Worm (Caenorhabditis elegans) whole organism, L2 larva: ENCODE results near the gene Y66A7A.4.

Experiments
- ama-1 ChIP-seq: fragments of 150-350 bp; optimal IDR thresholded peaks from 2 replicates; lab custom pipeline; 2018; ENCODE audit warnings: inconsistent platforms
- elt-3 ChIP-seq: sonication (generic microtip); optimal IDR thresholded peaks from 2 replicates; lab custom pipeline; 2017; ENCODE audit warnings: missing biosample characterization, missing genetic modification characterization
- lsy-2 ChIP-seq, 2 experiments: fragments of 150-350 bp in 1 of 2; sonication (generic microtip) in 1 of 2; optimal IDR thresholded peaks; 2 replicates each; lab custom pipeline; 2014 to 2017; ENCODE audit warnings: missing biosample characterization in 2 of 2, missing genetic modification characterization in 2 of 2
- nhr-21 ChIP-seq: fragments of 150-350 bp; optimal IDR thresholded peaks from 2 replicates; lab custom pipeline; 2014; ENCODE audit warnings: missing biosample characterization, missing genetic modification characterization
- ztf-11 ChIP-seq: sonication (generic microtip); optimal IDR thresholded peaks from 2 replicates; lab custom pipeline; 2017; ENCODE audit warnings: missing biosample characterization, missing genetic modification characterization

DNA sequence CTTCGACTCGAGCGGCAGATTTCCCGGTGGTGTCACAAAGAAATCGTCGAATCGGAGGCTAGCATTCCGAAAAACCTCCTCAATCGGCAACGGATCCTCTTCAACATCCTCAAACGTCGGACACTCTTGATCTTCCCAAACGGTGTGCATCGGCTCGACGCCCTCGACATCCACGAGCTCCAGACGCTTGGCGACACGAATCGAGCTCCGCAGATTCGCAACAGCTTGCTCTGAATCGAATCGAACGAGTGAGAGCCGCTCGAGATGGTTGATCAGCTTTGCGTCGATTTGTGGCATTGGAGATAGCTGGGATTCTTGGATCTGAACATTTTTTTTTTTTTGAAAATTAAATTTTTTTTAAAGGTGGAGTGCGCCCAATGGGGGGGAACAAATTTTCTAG lies 33.0 kb upstream of the Y66A7A.4 start:
- TF ChIP-seq lsy-2 (tag; optimal IDR thresholded peaks at IDR 0.05; lab: Kevin White, UChicago) (no peak), ztf-11 (tag; lab: Kevin White, UChicago) (no peak), elt-3 (tag; lab: Kevin White, UChicago) (no peak), ama-1 (lab: Kevin White, UChicago) (no peak), nhr-21 (tag; lab: Kevin White, UChicago) (no peak)
